Worm (Caenorhabditis elegans) whole organism, L3 larva: ENCODE results near the gene dmd-5.
"Not testable (repeated sequence)": the region's sequence is repeated elsewhere in the genome, so short reads cannot be mapped to it uniquely, and the experiment has no call there.

Source experiments
- R02D3.7 ChIP-seq: fragments of 150-350 bp; optimal IDR thresholded peaks from 2 replicates; lab custom pipeline; 2014; ENCODE audit warnings: missing biosample characterization, missing genetic modification characterization
- ZK546.5 ChIP-seq: sonication (generic microtip); optimal IDR thresholded peaks from 2 replicates; lab custom pipeline; 2017; ENCODE audit warnings: missing biosample characterization, missing genetic modification characterization
- aly-2 ChIP-seq: fragments of 150-350 bp; optimal IDR thresholded peaks from 2 replicates; lab custom pipeline; 2014; ENCODE audit warnings: missing biosample characterization, missing genetic modification characterization
- ama-1 ChIP-seq: fragments of 150-350 bp; optimal IDR thresholded peaks from 2 replicates; lab custom pipeline; 2018
- ceh-16 ChIP-seq: sonication (generic microtip); optimal IDR thresholded peaks from 2 replicates; lab custom pipeline; 2017; ENCODE audit warnings: missing biosample characterization, missing genetic modification characterization
- ceh-28 ChIP-seq: fragments of 150-350 bp; optimal IDR thresholded peaks from 2 replicates; lab custom pipeline; 2014; ENCODE audit warnings: missing biosample characterization, missing genetic modification reagents, missing genetic modification characterization
- ceh-82 ChIP-seq: fragments of 150-350 bp; optimal IDR thresholded peaks from 2 replicates; lab custom pipeline; 2014; ENCODE audit warnings: missing biosample characterization, missing genetic modification characterization
- ceh-9 ChIP-seq: sonication (generic microtip); optimal IDR thresholded peaks from 2 replicates; lab custom pipeline; 2018; ENCODE audit warnings: missing biosample characterization, missing genetic modification characterization
- daf-12 ChIP-seq: fragments of 150-350 bp; optimal IDR thresholded peaks from 2 replicates; lab custom pipeline; 2014; ENCODE audit warnings: missing biosample characterization, missing genetic modification reagents, missing genetic modification characterization
- egl-27 ChIP-seq: sonication (generic microtip); optimal IDR thresholded peaks from 4 replicates; lab custom pipeline; 2017; ENCODE audit warnings: missing biosample characterization, missing genetic modification reagents, missing genetic modification characterization
- elt-1 ChIP-seq: fragments of 150-350 bp; optimal IDR thresholded peaks from 2 replicates; lab custom pipeline; 2014; ENCODE audit warnings: missing biosample characterization, missing genetic modification characterization
- elt-2 ChIP-seq: sonication (generic microtip); optimal IDR thresholded peaks from 2 replicates; lab custom pipeline; 2016; ENCODE audit warnings: missing genetic modification reagents, mild to moderate bottlenecking, missing genetic modification characterization, missing compliant biosample characterization
- elt-3 ChIP-seq, 3 experiments: fragments of 150-350 bp in 1 of 3; sonication (generic microtip) in 2 of 3; optimal IDR thresholded peaks; 2 replicates in 2 of 3; 4 replicates in 1 of 3; lab custom pipeline; 2014 to 2017; ENCODE audit warnings: missing biosample characterization in 3 of 3, missing genetic modification characterization in 3 of 3
- eor-1 ChIP-seq, 2 experiments: fragments of 150-350 bp; optimal IDR thresholded peaks; 2 replicates each; lab custom pipeline; 2014 to 2018; ENCODE audit warnings: missing biosample characterization in 2 of 2, missing genetic modification characterization in 2 of 2
- fkh-10 ChIP-seq: sonication (generic microtip); optimal IDR thresholded peaks from 2 replicates; lab custom pipeline; 2017; ENCODE audit warnings: missing biosample characterization, missing genetic modification reagents, missing genetic modification characterization
- fkh-2 ChIP-seq: fragments of 150-350 bp; optimal IDR thresholded peaks from 2 replicates; lab custom pipeline; 2014; ENCODE audit warnings: missing biosample characterization, missing genetic modification reagents, missing genetic modification characterization
- fos-1 ChIP-seq: fragments of 150-350 bp; optimal IDR thresholded peaks from 2 replicates; lab custom pipeline; 2014; ENCODE audit warnings: missing biosample characterization, missing genetic modification characterization
- hmg-11 ChIP-seq: sonication (generic microtip); optimal IDR thresholded peaks from 2 replicates; lab custom pipeline; 2016; ENCODE audit warnings: missing genetic modification characterization, missing compliant biosample characterization
- lin-15B ChIP-seq: fragments of 150-350 bp; optimal IDR thresholded peaks from 2 replicates; lab custom pipeline; 2014; ENCODE audit warnings: missing biosample characterization, missing genetic modification characterization
- lin-39 ChIP-seq: fragments of 150-350 bp; optimal IDR thresholded peaks from 2 replicates; lab custom pipeline; 2018; ENCODE audit warnings: missing biosample characterization, missing genetic modification reagents, missing genetic modification characterization
- lsy-12 ChIP-seq: sonication (generic microtip); optimal IDR thresholded peaks from 2 replicates; lab custom pipeline; 2016; ENCODE audit warnings: mild to moderate bottlenecking, missing genetic modification characterization, missing compliant biosample characterization
- mdl-1 ChIP-seq: fragments of 150-350 bp; optimal IDR thresholded peaks from 2 replicates; lab custom pipeline; 2014; ENCODE audit warnings: missing biosample characterization, missing genetic modification characterization
- mml-1 ChIP-seq: fragments of 150-350 bp; sonication (generic microtip); optimal IDR thresholded peaks from 3 replicates; lab custom pipeline; 2014; ENCODE audit warnings: missing biosample characterization, missing genetic modification characterization
- nfya-1 ChIP-seq: sonication (generic microtip); optimal IDR thresholded peaks from 2 replicates; lab custom pipeline; 2017; ENCODE audit warnings: missing genetic modification characterization, mild to moderate bottlenecking, missing compliant biosample characterization, antibody characterized with exemption, moderate library complexity; ENCODE audit not compliant: insufficient read depth
- nhr-11 ChIP-seq: fragments of 150-350 bp; optimal IDR thresholded peaks from 2 replicates; lab custom pipeline; 2014; ENCODE audit warnings: missing biosample characterization, missing genetic modification characterization
- nhr-12 ChIP-seq: fragments of 150-350 bp; optimal IDR thresholded peaks from 2 replicates; lab custom pipeline; 2014; ENCODE audit warnings: missing biosample characterization, missing genetic modification characterization
- nhr-23 ChIP-seq: fragments of 150-350 bp; optimal IDR thresholded peaks from 2 replicates; lab custom pipeline; 2014; ENCODE audit warnings: missing biosample characterization, missing genetic modification reagents, missing genetic modification characterization
- nhr-237 ChIP-seq: fragments of 150-350 bp; optimal IDR thresholded peaks from 2 replicates; lab custom pipeline; 2014; ENCODE audit warnings: missing biosample characterization, missing genetic modification characterization
- nhr-28 ChIP-seq: fragments of 150-350 bp; optimal IDR thresholded peaks from 2 replicates; lab custom pipeline; 2014; ENCODE audit warnings: missing biosample characterization, missing genetic modification characterization
- nhr-43 ChIP-seq: sonication (generic microtip); optimal IDR thresholded peaks from 2 replicates; lab custom pipeline; 2016; ENCODE audit warnings: mild to moderate bottlenecking, missing genetic modification characterization, missing compliant biosample characterization; ENCODE audit not compliant: poor library complexity, severe bottlenecking
- nhr-67 ChIP-seq: fragments of 150-350 bp; optimal IDR thresholded peaks from 2 replicates; lab custom pipeline; 2014; ENCODE audit warnings: missing biosample characterization, missing genetic modification characterization
- nhr-76 ChIP-seq: fragments of 150-350 bp; sonication (generic microtip); optimal IDR thresholded peaks from 5 replicates; lab custom pipeline; 2014; ENCODE audit warnings: missing biosample characterization, missing genetic modification characterization
- nhr-77 ChIP-seq: fragments of 150-350 bp; optimal IDR thresholded peaks from 2 replicates; lab custom pipeline; 2014; ENCODE audit warnings: missing biosample characterization, missing genetic modification characterization
- pha-4 ChIP-seq: fragments of 150-350 bp; optimal IDR thresholded peaks from 2 replicates; lab custom pipeline; 2014; ENCODE audit warnings: missing biosample characterization, missing genetic modification reagents, missing genetic modification characterization
- pqm-1 ChIP-seq: fragments of 150-350 bp; optimal IDR thresholded peaks from 2 replicates; lab custom pipeline; 2017; ENCODE audit warnings: missing biosample characterization, missing genetic modification characterization, inconsistent platforms
- sea-2 ChIP-seq: fragments of 150-350 bp; sonication (generic microtip); optimal IDR thresholded peaks from 4 replicates; lab custom pipeline; 2014; ENCODE audit warnings: missing biosample characterization, missing genetic modification reagents, missing genetic modification characterization
- skn-1 ChIP-seq: fragments of 150-350 bp; optimal IDR thresholded peaks from 2 replicates; lab custom pipeline; 2014; ENCODE audit warnings: missing biosample characterization, missing genetic modification characterization
- snpc-4 ChIP-seq: fragments of 150-350 bp; optimal IDR thresholded peaks from 2 replicates; lab custom pipeline; 2014; ENCODE audit warnings: missing biosample characterization, missing genetic modification characterization
- unc-39 ChIP-seq: sonication (generic microtip); optimal IDR thresholded peaks from 4 replicates; lab custom pipeline; 2017; ENCODE audit warnings: missing biosample characterization, missing genetic modification characterization
- unc-62 ChIP-seq: fragments of 150-350 bp; sonication (generic microtip); optimal IDR thresholded peaks from 4 replicates; lab custom pipeline; 2014; ENCODE audit warnings: missing biosample characterization, missing genetic modification reagents, missing genetic modification characterization
- zag-1 ChIP-seq: fragments of 150-350 bp; optimal IDR thresholded peaks from 2 replicates; lab custom pipeline; 2014; ENCODE audit warnings: missing biosample characterization, missing genetic modification characterization
- ztf-4 ChIP-seq: fragments of 150-350 bp; optimal IDR thresholded peaks from 2 replicates; lab custom pipeline; 2014; ENCODE audit warnings: missing biosample characterization, missing genetic modification characterization

dmd-5 gene

ce11 chrII:5816346-5816745 is 42.3 kb upstream of the dmd-5 start, which contains the start of gene ZK1248.20:
Gene ZK1248.20, plus strand, starts transcription at chrII:5816646.
- no peak for TF ChIP-seq nhr-23 (tag; lab: Kevin White, UChicago)
- TF ChIP-seq nhr-77 (tag; lab: Kevin White, UChicago), result no peak
- TF ChIP-seq ceh-82 (tag; lab: Kevin White, UChicago), result no peak

ce11 chrII:5815382-5815781 is 41.4 kb upstream of the dmd-5 start, which contains the start of gene wago-5:
Gene wago-5, minus strand, starts transcription at chrII:5815482.
- TF ChIP-seq aly-2 (tag; lab: Kevin White, UChicago); elt-3 (tag; optimal IDR thresholded peaks at IDR 0.05; lab: Kevin White, UChicago); ceh-28 (tag; lab: Kevin White, UChicago): not testable (repeated sequence)

ce11 chrII:5810230-5810629 is 36.2 kb upstream of the dmd-5 start, which contains the start of the genes msp-64 and ZK1248.5:
Gene msp-64, minus strand, starts transcription at chrII:5810330.
Gene ZK1248.5, plus strand, starts transcription at chrII:5810514.
- TF ChIP-seq unc-39 (tag; lab: Kevin White, UChicago) (no peak), mdl-1 (no peak), pqm-1 (tag; lab: Kevin White, UChicago) (no peak), nhr-76 (tag; lab: Kevin White, UChicago) (no peak), ceh-16 (tag; lab: Kevin White, UChicago) (no peak), nhr-12 (tag; lab: Kevin White, UChicago) (no peak), R02D3.7 (tag; lab: Kevin White, UChicago) (no peak), unc-62 (GFP tag; lab: Kevin White, UChicago) (no peak), zag-1 (tag; lab: Kevin White, UChicago) (no peak), nhr-237 (tag; lab: Kevin White, UChicago) (no peak), ztf-4 (no peak), hmg-11 (tag; lab: Kevin White, UChicago) (no peak)

ce11 chrII:5806563-5806962 is 32.5 kb upstream of the dmd-5 start:
- no peak for TF ChIP-seq nhr-11 (tag; lab: Kevin White, UChicago)
- TF ChIP-seq pqm-1 (tag; lab: Kevin White, UChicago), result peak; percentile 63
- no peak for TF ChIP-seq mml-1
- TF ChIP-seq unc-62 (GFP tag; lab: Kevin White, UChicago), result no peak
- no peak for TF ChIP-seq ztf-4
- TF ChIP-seq elt-1 (tag; lab: Kevin White, UChicago), result no peak
- no peak for TF ChIP-seq fkh-10 (GFP tag; lab: Kevin White, UChicago)
- no peak for TF ChIP-seq lsy-12
- TF ChIP-seq aly-2 (tag; lab: Kevin White, UChicago), result no peak
- peak; percentile 97 for TF ChIP-seq elt-2 (tag; lab: Kevin White, UChicago)

ce11 chrII:5805303-5805702 is 31.3 kb upstream of the dmd-5 start, which contains the start of gene K05F1.10:
Gene K05F1.10, minus strand, starts transcription at chrII:5805473.
- TF ChIP-seq lsy-12 (no peak), pqm-1 (tag; lab: Kevin White, UChicago) (peak; percentile 54), lin-39 (tag; lab: Kevin White, UChicago) (no peak), eor-1 (tag; optimal IDR thresholded peaks at IDR 0.05; lab: Kevin White, UChicago) (no peak), ZK546.5 (no peak), elt-1 (tag; lab: Kevin White, UChicago) (no peak), elt-2 (tag; lab: Kevin White, UChicago) (peak; percentile 86), nhr-43 (tag; lab: Kevin White, UChicago) (no peak), fkh-2 (tag; lab: Kevin White, UChicago) (no peak), unc-62 (GFP tag; lab: Kevin White, UChicago) (no peak), nhr-28 (tag; lab: Kevin White, UChicago) (no peak), fos-1 (no peak), nfya-1 (tag; lab: Kevin White, UChicago) (no peak), nhr-67 (tag; lab: Kevin White, UChicago) (no peak), skn-1 (tag; lab: Kevin White, UChicago) (no peak), fkh-10 (GFP tag; lab: Kevin White, UChicago) (no peak), nhr-12 (tag; lab: Kevin White, UChicago) (no peak), pha-4 (tag; lab: Kevin White, UChicago) (peak; percentile 9), daf-12 (tag; lab: Kevin White, UChicago) (no peak), snpc-4 (tag; lab: Kevin White, UChicago) (no peak), ama-1 (lab: Kevin White, UChicago) (peak; percentile 9), sea-2 (no peak), nhr-237 (tag; lab: Kevin White, UChicago) (no peak), R02D3.7 (tag; lab: Kevin White, UChicago) (no peak), egl-27 (tag; lab: Kevin White, UChicago) (no peak), nhr-76 (tag; lab: Kevin White, UChicago) (no peak), ceh-28 (tag; lab: Kevin White, UChicago) (no peak), nhr-77 (tag; lab: Kevin White, UChicago) (no peak), aly-2 (tag; lab: Kevin White, UChicago) (no peak), ceh-9 (tag; lab: Kevin White, UChicago) (no peak), unc-39 (tag; lab: Kevin White, UChicago) (no peak), lin-15B (tag; lab: Kevin White, UChicago) (no peak), elt-3 (tag; optimal IDR thresholded peaks at IDR 0.05; lab: Kevin White, UChicago) (no peak), ztf-4 (no peak)
- TF ChIP-seq, all 47 proteins: peak for 4
